Worm (Caenorhabditis elegans): ENCODE data around the gene del-5.

- TF ChIP-seq him-1 (tag; optimal IDR thresholded peaks at IDR 0.05) (no peak), dao-5 (tag; optimal IDR thresholded peaks at IDR 0.05) (no peak), W03F9.2 (tag; optimal IDR thresholded peaks at IDR 0.05) (no peak)
Measured at ce11 chrX:11050335-11050734, 42.4 kb upstream of the del-5 start.
